Fruit fly (Drosophila melanogaster): Measurements from ENCODE around the gene Ddr.

DNA sequence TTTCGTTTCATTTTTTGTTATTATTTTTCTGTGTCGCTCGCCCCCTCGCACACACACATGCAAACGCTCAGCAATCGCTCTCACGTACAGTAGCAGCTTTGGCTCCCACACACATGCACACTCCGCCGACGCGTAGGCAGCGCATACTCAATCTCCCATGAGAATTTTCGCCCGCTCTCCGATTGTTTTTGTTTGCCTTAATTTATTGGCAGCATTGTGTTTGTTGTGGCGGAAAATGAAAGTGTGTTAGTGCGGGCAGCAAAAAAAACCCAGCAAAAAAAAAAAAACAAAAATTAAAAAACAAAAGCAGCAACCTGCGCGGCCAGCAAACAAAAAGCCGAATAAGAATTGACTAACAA lies 71.4 kb downstream of the Ddr start:
- TF ChIP-seq CG12605 (GFP tag; IDR thresholded peaks at IDR 0.05) = peak; percentile 98
- peak; percentile 89 for TF ChIP-seq gl (tag; optimal IDR thresholded peaks at IDR 0.05)
- TF ChIP-seq Pif1A (GFP tag; optimal IDR thresholded peaks at IDR 0.05) = no peak
- peak; percentile 93 for TF ChIP-seq fd96Ca (GFP tag; IDR thresholded peaks at IDR 0.05)
- peak; percentile 67 for TF ChIP-seq Snoo (tag; optimal IDR thresholded peaks at IDR 0.05)
- peak; percentile 52 for TF ChIP-seq EcR (GFP tag; optimal IDR thresholded peaks at IDR 0.05)
- TF ChIP-seq CG9948 (tag; optimal IDR thresholded peaks at IDR 0.05) = peak; percentile 42
- TF ChIP-seq CG8301 (tag; optimal IDR thresholded peaks at IDR 0.05) = peak; percentile 68
- peak; percentile 97 for TF ChIP-seq Ets98B (GFP tag; IDR thresholded peaks at IDR 0.05)
- peak; percentile 97 for TF ChIP-seq CG4496 (GFP tag; IDR thresholded peaks at IDR 0.05)

Data from whole organism, pupa.